Fruit fly (Drosophila melanogaster): ENCODE measurements around the gene Scp2.

DNA sequence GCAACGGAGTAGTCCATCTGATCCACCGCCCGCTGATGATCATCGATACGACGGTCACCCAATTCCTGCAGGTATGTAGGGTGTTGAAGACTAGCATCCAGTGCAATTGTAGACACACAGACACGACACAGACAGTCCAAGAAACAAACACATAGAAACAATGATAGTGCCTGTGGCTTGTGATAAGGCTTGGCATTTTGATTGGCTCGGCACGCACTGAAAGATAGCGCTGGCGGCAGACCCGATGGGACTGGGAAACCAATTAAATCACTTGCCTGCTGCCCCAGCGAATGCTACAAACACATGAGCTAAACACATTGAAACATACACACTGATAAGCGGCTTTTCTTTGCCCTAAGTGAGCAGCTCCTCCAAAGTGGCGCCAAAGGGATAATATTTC, 49.2 kb upstream of the Scp2 start:
- no peak for TF ChIP-seq fru (GFP tag; optimal IDR thresholded peaks at IDR 0.05)
- no peak for TF ChIP-seq dmrt93B (GFP tag; optimal IDR thresholded peaks at IDR 0.05)
- TF ChIP-seq psq (GFP tag; optimal IDR thresholded peaks at IDR 0.05): no peak
- no peak for TF ChIP-seq Abd-B (GFP tag; optimal IDR thresholded peaks at IDR 0.05)
- no peak for TF ChIP-seq Hr78 (GFP tag; optimal IDR thresholded peaks at IDR 0.05)
- no peak for TF ChIP-seq woc (GFP tag; optimal IDR thresholded peaks at IDR 0.05)
